Worm (Caenorhabditis elegans) whole organism, L4/young adult: ENCODE data around the gene str-7.

Experiments used
- W03F9.2 ChIP-seq: fragments of 150-350 bp; optimal IDR thresholded peaks from 2 replicates; lab custom pipeline; 2014; ENCODE audit warnings: missing biosample characterization, missing genetic modification characterization
- dao-5 ChIP-seq: sonication (generic microtip); optimal IDR thresholded peaks from 2 replicates; lab custom pipeline; 2016; ENCODE audit warnings: missing genotype, missing genetic modification characterization, moderate library complexity, missing compliant biosample characterization
- him-1 ChIP-seq: sonication (generic microtip); optimal IDR thresholded peaks from 2 replicates; lab custom pipeline; 2016; ENCODE audit warnings: missing genotype, missing genetic modification reagents, missing genetic modification characterization, missing compliant biosample characterization

Gene str-7

DNA sequence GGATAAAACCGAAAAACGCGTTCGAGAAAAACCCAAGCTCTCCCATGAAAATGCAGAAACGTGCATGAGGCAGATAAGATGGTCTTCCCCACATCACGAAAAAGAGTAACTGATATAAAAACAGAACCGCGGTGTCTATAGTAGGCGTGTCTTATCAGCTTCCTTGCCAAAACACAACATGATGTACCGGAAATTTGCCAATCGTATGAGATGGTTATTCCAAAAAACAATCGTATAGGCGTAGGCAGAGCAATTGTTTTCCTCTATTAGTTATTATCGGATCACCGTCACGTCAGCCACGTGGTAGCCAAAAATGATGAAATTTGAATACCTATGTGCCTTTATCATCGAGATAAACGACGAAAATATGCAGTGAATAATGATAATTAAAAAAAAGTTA, at the start of gene str-7:
Gene str-7, minus strand, starts transcription at position 101 of the 400 bp plus-strand sequence.
- TF ChIP-seq W03F9.2 (tag; lab: Kevin White, UChicago) (no peak), dao-5 (no peak), him-1 (no peak)

DNA sequence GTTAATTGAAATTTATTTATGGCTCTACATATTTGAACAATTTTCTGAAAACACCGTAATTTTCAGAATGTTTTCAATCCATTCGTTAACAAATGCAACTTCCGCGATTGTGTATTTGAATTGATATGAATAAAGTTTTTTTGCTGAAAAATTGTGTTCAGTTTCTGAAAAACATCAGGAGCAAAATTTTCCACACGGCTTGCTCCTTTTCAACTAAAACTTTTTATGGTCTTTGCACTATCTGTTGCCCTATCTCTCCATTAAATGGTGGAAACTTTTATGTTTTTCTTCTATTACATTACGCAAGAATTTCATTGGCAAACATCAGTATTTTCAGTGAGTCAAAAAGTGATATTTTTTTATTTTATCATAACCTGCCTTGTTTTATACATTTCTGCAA, 49.5 kb upstream of the str-7 start, which contains the start of gene F10A3.4:
Gene F10A3.4, plus strand, starts transcription at position 301 of the 400 bp plus-strand sequence.
- TF ChIP-seq W03F9.2 (tag; lab: Kevin White, UChicago) (no peak), him-1 (no peak), dao-5 (no peak)

DNA sequence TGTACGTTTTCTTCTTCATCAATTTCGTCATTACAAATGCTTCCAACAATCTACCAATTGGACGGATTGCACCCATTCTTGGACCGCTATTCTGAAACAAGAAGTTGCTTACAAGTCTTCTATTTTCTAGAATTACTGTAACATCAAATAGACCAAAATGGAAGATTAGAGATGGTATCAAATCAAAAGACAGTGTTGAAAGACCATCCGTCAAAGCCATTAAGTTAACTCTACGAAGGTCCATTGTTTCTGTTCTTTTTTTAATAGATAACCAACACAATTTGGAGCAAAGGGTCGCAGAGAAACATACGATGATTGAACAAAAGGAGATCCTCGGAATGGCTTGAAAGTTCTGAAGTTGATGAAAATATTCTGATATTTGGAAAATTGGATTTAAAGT, 45.7 kb upstream of the str-7 start:
- TF ChIP-seq W03F9.2 (tag; lab: Kevin White, UChicago) (no peak), dao-5 (no peak), him-1 (no peak)

DNA sequence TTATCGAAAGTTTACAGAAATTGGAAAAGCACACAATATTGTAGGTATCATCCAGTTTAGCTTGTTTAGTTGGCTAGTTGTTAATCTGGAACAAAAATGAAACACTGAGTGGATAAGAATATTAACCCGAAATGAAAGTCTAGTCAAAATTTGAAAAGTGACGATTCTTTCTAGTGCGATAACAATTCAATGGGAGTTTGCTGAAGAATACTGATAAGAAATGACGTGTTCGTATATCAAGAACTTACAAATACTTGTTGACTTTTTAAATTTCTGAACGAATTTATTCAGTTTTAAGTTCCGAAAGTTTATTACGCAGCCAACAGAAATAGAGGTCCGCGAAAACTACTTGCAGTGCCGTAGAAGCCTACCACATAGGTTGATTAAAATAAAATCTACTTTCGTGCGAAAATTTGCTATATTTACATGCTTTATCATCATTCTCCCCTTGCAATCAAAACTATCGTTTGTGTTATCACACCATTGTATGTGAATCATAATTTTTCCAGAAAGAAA, 43.8 kb upstream of the str-7 start, which contains the start of gene fbxa-88:
Gene fbxa-88, minus strand, starts transcription at position 51 of the 516 bp plus-strand sequence.
- no peak for TF ChIP-seq him-1
- TF ChIP-seq dao-5, result no peak

DNA sequence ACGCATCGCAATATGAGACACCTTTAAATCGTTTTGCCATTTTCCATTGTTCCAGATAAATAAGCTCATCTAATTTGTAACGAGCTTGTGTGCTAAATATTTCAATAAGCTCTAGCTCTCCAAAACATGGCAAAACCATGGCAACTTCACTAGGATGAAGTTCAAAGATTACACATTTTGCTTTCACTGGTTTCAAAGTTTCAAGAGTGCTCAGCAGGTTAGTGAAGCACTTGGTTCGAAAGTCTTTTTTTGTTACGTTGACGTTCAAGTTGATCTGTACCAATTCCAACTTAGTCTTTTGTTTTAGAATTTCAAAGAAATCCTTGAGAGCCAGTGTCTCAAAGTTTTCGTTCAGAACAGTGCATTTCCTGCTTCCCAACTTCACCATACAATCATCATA, 43.0 kb upstream of the str-7 start, which contains the start of gene fbxa-18:
Gene fbxa-18, plus strand, starts transcription at position 301 of the 400 bp plus-strand sequence.
- TF ChIP-seq dao-5, result no peak
- TF ChIP-seq him-1, result no peak
- no peak for TF ChIP-seq W03F9.2 (tag; lab: Kevin White, UChicago)

DNA sequence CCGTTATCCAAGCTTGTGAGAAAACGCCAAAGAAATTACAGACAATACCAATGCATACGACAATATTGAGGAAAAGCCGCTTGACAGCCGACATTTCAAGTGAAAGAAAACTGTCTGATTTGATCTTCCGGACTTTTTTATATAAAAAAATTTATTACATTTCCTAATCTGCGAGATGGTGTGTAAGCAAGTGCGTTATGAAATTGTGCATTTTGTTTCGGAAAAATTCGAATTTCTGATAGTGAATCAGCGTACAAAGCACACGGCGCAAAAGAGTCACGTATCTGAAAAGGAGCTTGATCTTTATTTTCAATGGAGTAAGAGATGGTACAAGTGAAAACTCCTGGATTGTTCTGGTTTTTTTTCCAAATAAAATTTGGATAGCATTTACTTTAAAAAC, 41.7 kb upstream of the str-7 start, which contains the start of gene clc-32:
Gene clc-32, minus strand, starts transcription at position 101 of the 400 bp plus-strand sequence.
- no peak for TF ChIP-seq W03F9.2 (tag; lab: Kevin White, UChicago)
- no peak for TF ChIP-seq dao-5
- no peak for TF ChIP-seq him-1

DNA sequence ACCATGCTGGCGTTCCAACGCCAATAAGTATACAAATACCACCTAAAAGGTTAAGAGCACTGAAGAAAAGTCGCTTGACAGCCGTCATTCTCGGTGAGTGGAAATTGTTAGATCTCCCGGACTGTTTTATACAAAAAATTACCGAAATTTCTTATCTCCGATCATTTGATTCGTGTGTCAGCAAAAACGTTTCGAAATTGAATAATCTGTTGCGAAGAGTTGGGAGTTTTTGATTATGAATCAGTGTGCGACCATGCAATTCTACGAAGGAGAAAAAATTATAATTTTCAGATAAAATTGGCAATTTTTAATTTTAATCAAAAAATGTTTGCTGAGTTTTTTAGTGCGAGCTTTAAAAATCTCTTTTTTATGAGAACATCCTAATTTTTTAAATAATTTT, 40.2 kb upstream of the str-7 start, which contains the start of gene clc-11:
Gene clc-11, minus strand, starts transcription at position 101 of the 400 bp plus-strand sequence.
- no peak for TF ChIP-seq him-1
- TF ChIP-seq dao-5, result no peak
- no peak for TF ChIP-seq W03F9.2 (tag; lab: Kevin White, UChicago)

DNA sequence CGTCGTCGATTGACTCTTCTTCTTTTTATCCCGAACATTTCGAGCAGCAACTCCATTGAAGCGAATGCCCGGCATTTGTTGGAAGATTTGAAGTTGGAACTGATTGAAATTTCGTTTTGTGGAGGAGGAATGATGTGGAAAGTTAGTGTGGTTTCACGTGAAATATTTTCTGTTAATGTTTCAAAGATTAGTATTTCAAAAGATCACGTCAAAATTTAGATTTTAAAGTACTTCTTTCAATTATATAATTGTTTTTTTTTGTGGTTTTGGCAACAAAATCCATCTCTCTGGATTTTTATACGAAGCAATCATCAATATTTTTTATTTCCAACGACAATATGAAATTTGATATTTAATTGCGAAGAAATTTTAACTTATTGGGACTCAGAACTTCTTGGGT, 37.7 kb upstream of the str-7 start, which contains the start of gene F44G3.7:
Gene F44G3.7, minus strand, starts transcription at position 101 of the 400 bp plus-strand sequence.
- TF ChIP-seq W03F9.2 (tag; lab: Kevin White, UChicago) (no peak), dao-5 (no peak)

DNA sequence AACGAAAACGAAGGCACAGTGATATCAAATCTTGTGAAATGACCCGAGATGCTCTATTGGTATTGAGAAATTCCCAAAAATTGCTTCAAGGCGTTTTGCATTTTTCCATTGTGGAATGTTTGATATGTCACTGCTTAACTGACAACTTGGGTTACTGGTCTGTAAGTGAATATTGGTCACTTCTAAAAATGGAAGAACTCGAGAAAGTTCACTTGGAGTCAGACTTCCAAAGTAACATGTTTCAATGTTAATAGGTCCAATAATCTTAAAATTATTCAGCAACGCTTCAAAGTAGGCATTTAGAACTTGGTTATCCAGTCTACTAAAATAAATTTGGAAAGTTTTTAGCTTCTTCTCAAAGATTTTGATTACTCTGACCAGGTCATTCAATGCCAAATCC, 33.4 kb upstream of the str-7 start, which contains the start of gene fbxa-144:
Gene fbxa-144, minus strand, starts transcription at position 101 of the 400 bp plus-strand sequence.
- TF ChIP-seq him-1, result no peak
- TF ChIP-seq W03F9.2 (tag; lab: Kevin White, UChicago), result no peak
- no peak for TF ChIP-seq dao-5

DNA sequence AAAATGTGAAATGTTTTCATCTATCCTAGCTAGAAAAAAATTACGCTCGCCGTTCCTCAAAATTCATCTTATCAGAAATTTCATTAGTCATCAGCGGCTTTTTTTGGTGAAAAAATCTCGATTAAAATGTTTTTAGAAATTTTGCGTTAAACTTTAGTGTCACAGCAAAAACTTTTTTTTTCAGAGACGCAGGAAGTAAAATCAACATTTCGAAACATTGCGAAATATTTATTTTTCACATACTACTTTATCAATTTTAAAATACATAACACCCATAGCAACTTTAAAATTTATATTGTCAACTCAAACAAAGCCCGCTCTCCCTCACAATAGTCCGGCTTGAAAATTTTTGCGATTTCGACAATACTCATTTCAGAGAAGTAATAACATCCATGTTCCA, 32.9 kb upstream of the str-7 start:
- no peak for TF ChIP-seq W03F9.2 (tag; lab: Kevin White, UChicago)
- no peak for TF ChIP-seq dao-5
- TF ChIP-seq him-1, result no peak

DNA sequence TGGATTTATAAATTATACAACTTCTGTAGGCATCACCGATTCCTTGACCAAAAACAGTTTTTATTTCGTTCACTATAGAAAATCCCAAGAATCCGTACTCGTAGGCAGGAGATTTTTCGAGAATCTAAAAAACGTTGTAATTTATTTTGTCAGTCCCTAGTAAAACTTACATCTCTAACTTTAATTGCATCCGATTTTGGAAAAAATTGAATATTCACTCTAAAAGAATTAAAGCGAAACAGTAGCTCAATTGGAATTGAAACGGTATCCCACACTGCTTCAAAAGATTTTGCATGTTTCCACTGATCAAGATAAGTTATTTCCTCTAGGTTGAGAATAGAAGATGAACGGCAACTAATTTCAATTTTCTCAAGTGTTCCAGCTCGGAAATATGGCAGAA, 31.9 kb upstream of the str-7 start, which contains the start of gene fbxa-142:
Gene fbxa-142, minus strand, starts transcription at position 101 of the 400 bp plus-strand sequence.
- TF ChIP-seq W03F9.2 (tag; lab: Kevin White, UChicago) (no peak), him-1 (no peak), dao-5 (no peak)

DNA sequence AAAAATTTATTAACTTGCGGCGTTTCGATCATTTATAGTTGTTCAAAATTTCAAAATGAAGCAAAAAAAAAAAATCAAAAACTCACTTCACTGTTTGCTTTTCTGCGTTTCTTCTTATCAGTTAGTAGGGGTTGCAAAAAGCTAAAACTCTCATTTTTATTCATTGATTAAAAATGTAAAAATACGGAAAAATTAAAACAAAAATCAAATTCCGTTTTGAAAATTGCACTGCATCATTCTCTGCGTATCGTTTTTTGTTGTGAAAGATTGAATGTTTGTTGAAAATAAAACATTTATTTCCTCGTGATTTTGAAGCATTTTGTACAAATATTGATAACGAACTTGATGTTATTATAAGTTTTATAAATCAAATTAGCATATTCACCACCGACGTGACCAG, 29.8 kb upstream of the str-7 start:
- no peak for TF ChIP-seq him-1

DNA sequence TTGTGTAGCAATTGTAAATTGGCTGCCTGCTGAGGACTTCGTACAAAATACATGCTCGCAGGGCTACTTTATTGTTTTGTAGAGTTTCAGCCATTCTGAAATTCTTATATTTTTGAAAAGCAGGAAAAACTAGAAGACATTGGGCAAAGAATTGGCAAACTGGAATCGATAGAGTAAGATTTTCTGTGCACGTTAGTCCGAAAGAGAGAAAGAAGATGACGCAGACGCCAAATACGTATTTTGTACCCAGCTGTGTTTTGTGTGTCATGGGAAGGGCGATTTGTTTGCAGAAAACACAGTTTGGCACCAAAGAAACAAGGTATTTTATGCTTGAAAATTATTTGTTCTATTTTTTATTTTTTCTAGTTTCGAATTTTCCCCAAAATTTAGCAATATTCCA, 28.1 kb upstream of the str-7 start, which contains the start of gene fbxa-143:
Gene fbxa-143, minus strand, starts transcription at position 101 of the 400 bp plus-strand sequence.
- TF ChIP-seq dao-5, result no peak
- no peak for TF ChIP-seq him-1
- no peak for TF ChIP-seq W03F9.2 (tag; lab: Kevin White, UChicago)

DNA sequence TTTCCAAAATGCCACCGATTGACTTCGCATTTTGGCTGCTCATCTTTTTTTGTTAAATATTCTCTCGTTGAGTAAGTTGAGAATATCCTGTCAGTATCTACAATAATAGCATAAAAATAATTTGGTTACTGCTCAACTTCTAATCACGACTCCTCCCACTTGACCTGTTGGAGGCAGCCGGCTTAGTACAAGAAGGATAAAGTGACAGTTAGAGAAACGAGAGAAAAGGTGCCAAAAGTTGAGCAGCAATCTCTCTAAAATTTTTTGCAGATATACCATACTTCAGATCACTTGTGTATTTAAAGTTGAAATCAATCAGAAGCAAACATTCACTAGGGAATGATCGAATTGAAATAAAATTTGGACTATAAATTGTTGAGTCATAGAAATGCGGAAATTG, 25.4 kb upstream of the str-7 start, which contains the start of gene nhr-111:
Gene nhr-111, minus strand, starts transcription at position 101 of the 400 bp plus-strand sequence.
- TF ChIP-seq W03F9.2 (tag; lab: Kevin White, UChicago) (no peak), dao-5 (no peak)

DNA sequence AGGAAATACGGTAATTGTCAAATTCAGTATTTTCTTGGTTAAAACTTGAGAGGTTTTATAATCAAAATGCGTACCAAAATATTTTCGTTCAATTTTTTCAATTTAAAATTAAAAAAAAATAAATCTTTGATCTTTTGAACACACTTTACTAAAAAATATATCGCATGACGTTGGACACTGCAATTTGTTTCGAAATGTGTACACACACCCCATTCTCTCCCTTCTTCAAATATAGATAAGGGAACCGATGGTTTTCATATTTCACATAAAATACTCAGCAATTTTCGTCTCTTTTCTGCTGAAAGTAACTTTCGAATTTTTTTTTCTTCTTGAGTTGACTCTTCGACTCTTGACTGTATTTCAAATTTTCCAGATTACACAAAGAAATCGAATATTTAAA, 22.1 kb upstream of the str-7 start:
- TF ChIP-seq him-1 (no peak), dao-5 (no peak), W03F9.2 (tag; lab: Kevin White, UChicago) (no peak)

DNA sequence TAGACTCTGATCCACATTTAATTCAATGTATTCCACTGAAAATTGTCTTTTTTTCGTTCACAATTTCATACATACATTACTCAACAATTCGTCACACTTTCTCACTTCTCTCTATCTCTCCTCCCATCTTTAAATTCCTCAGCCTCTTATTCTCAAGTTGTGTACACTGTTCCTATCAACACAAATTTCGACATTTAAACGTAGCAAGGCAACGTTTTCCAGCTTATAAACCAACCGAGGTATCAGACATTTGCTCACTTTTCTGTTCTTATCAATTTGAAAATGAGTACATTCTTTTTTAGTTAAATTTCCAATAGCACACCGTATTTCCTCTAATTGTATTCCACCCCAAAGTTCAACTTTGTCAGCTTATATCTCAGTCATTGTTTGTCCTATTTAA, 21.6 kb upstream of the str-7 start, which contains the start of gene skr-3:
Gene skr-3, plus strand, starts transcription at position 163 of the 400 bp plus-strand sequence.
- TF ChIP-seq him-1, result no peak
- no peak for TF ChIP-seq dao-5
- no peak for TF ChIP-seq W03F9.2 (tag; lab: Kevin White, UChicago)
